Worm (Caenorhabditis elegans): Measurements from ENCODE around the gene clec-76.

The clec-76 gene

ce11 chrIV:3973049-3973448 lies 8.0 kb downstream of the clec-76 start, which contains the start of gene clec-79:
TSS of gene clec-79 (plus strand) at chrIV:3973349.
- TF ChIP-seq T23F11.4 (GFP tag; optimal IDR thresholded peaks at IDR 0.05): no peak
- no peak for TF ChIP-seq elt-4 (tag; optimal IDR thresholded peaks at IDR 0.05)
- no peak for TF ChIP-seq pqm-1 (tag; optimal IDR thresholded peaks at IDR 0.05)
- no peak for TF ChIP-seq hlh-30 (tag; optimal IDR thresholded peaks at IDR 0.05; ENCODE audit: insufficient read depth)
- TF ChIP-seq ets-4 (tag; optimal IDR thresholded peaks at IDR 0.05): no peak
- TF ChIP-seq ceh-19 (GFP tag; optimal IDR thresholded peaks at IDR 0.05): no peak

- no peak for TF ChIP-seq pat-9 (tag; optimal IDR thresholded peaks at IDR 0.05)
- TF ChIP-seq ceh-18 (tag; optimal IDR thresholded peaks at IDR 0.05): no peak
- no peak for TF ChIP-seq unc-86 (tag; optimal IDR thresholded peaks at IDR 0.05)
- TF ChIP-seq K09A11.1 (tag; optimal IDR thresholded peaks at IDR 0.05; ENCODE audit: insufficient read depth): no peak
- no peak for TF ChIP-seq syd-9 (tag; optimal IDR thresholded peaks at IDR 0.05)
- TF ChIP-seq ttx-3 (tag; optimal IDR thresholded peaks at IDR 0.05): no peak
- no peak for TF ChIP-seq ahr-1 (tag; optimal IDR thresholded peaks at IDR 0.05)
- TF ChIP-seq ceh-45 (GFP tag; IDR thresholded peaks at IDR 0.05): no peak
- no peak for TF ChIP-seq ceh-48 (tag; optimal IDR thresholded peaks at IDR 0.05)
- no peak for TF ChIP-seq unc-55 (GFP tag; optimal IDR thresholded peaks at IDR 0.05)
- no peak for TF ChIP-seq ref-2 (tag; optimal IDR thresholded peaks at IDR 0.05)
- no peak for TF ChIP-seq ceh-14 (tag; optimal IDR thresholded peaks at IDR 0.05)
- TF ChIP-seq fax-1 (tag; optimal IDR thresholded peaks at IDR 0.05): no peak
- no peak for TF ChIP-seq ceh-31 (tag; optimal IDR thresholded peaks at IDR 0.05)
- no peak for TF ChIP-seq pax-1 (tag; optimal IDR thresholded peaks at IDR 0.05)
- no peak for TF ChIP-seq mec-3 (tag; optimal IDR thresholded peaks at IDR 0.05; ENCODE audit: borderline replicate concordance)
- no peak for TF ChIP-seq hlh-15 (tag; optimal IDR thresholded peaks at IDR 0.05)
- TF ChIP-seq elt-4 (tag; optimal IDR thresholded peaks at IDR 0.05): no peak
- TF ChIP-seq pha-2 (tag; optimal IDR thresholded peaks at IDR 0.05): no peak
Observed at ce11 chrIV:3977965-3978523, 13.0 kb downstream of the clec-76 start, which contains the start of gene srh-220. TSS of gene srh-220 (minus strand) at chrIV:3978015.

DNA sequence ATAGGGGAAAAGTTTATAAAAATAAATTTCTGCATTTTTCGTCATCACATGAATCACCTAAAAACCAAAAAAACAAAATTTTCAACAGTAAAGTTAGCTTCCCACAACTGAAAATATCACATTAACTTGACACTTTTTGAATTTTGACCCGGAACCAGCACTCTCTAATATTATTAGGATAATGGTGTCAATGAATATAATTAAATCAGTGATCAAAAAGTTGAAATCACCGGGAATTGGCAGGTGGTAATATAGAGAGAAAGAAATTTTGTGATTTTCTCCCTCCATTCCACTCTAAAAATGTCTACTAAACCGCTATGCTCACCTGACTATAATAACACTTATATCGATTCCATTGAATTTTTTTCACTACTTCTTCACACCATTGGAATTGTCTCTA lies 14.5 kb downstream of the clec-76 start, which contains the start of gene srh-222:
TSS of gene srh-222 (plus strand) at position 301 of the 400 bp plus-strand sequence.
- TF ChIP-seq dve-1 (tag; optimal IDR thresholded peaks at IDR 0.05) (no peak), K09A11.1 (tag; optimal IDR thresholded peaks at IDR 0.05; ENCODE audit: insufficient read depth) (no peak), ceh-9 (tag; optimal IDR thresholded peaks at IDR 0.05) (no peak), elt-2 (tag; optimal IDR thresholded peaks at IDR 0.05) (no peak)

- TF ChIP-seq nhr-11 (tag; optimal IDR thresholded peaks at IDR 0.05) (no peak), ceh-18 (tag; optimal IDR thresholded peaks at IDR 0.05) (no peak), sdc-2 (tag; optimal IDR thresholded peaks at IDR 0.05) (no peak), pag-3 (tag; optimal IDR thresholded peaks at IDR 0.05; ENCODE audit: borderline replicate concordance) (no peak), ama-1 (optimal IDR thresholded peaks at IDR 0.05) (no peak), fkh-6 (tag; optimal IDR thresholded peaks at IDR 0.05) (no peak), rnt-1 (tag; optimal IDR thresholded peaks at IDR 0.05) (no peak), hlh-15 (tag; optimal IDR thresholded peaks at IDR 0.05) (no peak), zip-5 (tag; optimal IDR thresholded peaks at IDR 0.05) (no peak), ceh-48 (tag; optimal IDR thresholded peaks at IDR 0.05) (no peak), C38D4.7 (GFP tag; optimal IDR thresholded peaks at IDR 0.05) (no peak), unc-86 (tag; optimal IDR thresholded peaks at IDR 0.05) (no peak), ceh-6 (GFP tag; optimal IDR thresholded peaks at IDR 0.05) (no peak), syd-9 (tag; optimal IDR thresholded peaks at IDR 0.05) (no peak)
Observed at ce11 chrIV:3981601-3982000, 16.6 kb downstream of the clec-76 start, which contains the start of gene srh-223. TSS of gene srh-223 (plus strand) at chrIV:3981901.
